Fruit fly (Drosophila melanogaster) whole organism, embryonic: ENCODE measurements around the gene CG7365.

Experiments
- Adf1 ChIP-seq: fragments of 200-800 bp; sonication (Bioruptor generic); IDR thresholded peaks from 2 replicates; pipeline ENCODE4 v1.3.6; 2022; ENCODE audit warnings: missing biosample characterization, missing genetic modification characterization
- B-H1 ChIP-seq: fragments of 200-800 bp; sonication (Bioruptor generic); IDR thresholded peaks from 3 replicates; pipeline ENCODE4 v1.3.6; 2022; ENCODE audit warnings: missing biosample characterization, missing genetic modification characterization
- Bgb ChIP-seq: fragments of 200-800 bp; sonication (Bioruptor generic); IDR thresholded peaks from 2 replicates; pipeline ENCODE4 v1.3.6; 2022; ENCODE audit warnings: missing biosample characterization, missing genetic modification characterization; ENCODE audit not compliant: partially characterized antibody
- CG1024 ChIP-seq: fragments of 200-800 bp; sonication (Bioruptor generic); IDR thresholded peaks from 2 replicates; pipeline ENCODE4 v1.3.6; 2022; ENCODE audit warnings: missing biosample characterization, missing genetic modification characterization
- CG10366 ChIP-seq: fragments of 200-800 bp; sonication (Bioruptor generic); IDR thresholded peaks from 2 replicates; pipeline ENCODE4 v1.3.6; 2022; ENCODE audit warnings: missing biosample characterization, missing genetic modification characterization
- CG11085 ChIP-seq: fragments of 200-800 bp; sonication (Bioruptor generic); IDR thresholded peaks from 2 replicates; pipeline ENCODE4 v1.3.6; 2022; ENCODE audit warnings: missing biosample characterization, missing genetic modification characterization
- CG11456 ChIP-seq: fragments of 200-800 bp; sonication (Bioruptor generic); IDR thresholded peaks from 3 replicates; pipeline ENCODE4 v1.3.6; 2022; ENCODE audit warnings: missing biosample characterization, missing genetic modification characterization
- CG11723 ChIP-seq: fragments of 200-800 bp; sonication (Bioruptor generic); optimal IDR thresholded peaks from 2 replicates; lab custom pipeline; 2017; ENCODE audit warnings: missing biosample characterization, mild to moderate bottlenecking, missing genetic modification characterization
- CG12071 ChIP-seq: fragments of 200-800 bp; sonication (Bioruptor generic); optimal IDR thresholded peaks from 3 replicates; lab custom pipeline; 2018; ENCODE audit warnings: missing biosample characterization, mild to moderate bottlenecking, missing genetic modification characterization
- CG12391 ChIP-seq: fragments of 200-800 bp; sonication (Bioruptor generic); optimal IDR thresholded peaks from 3 replicates; lab custom pipeline; 2018; ENCODE audit warnings: missing biosample characterization, mild to moderate bottlenecking, missing genetic modification characterization, moderate library complexity
- CG12769 ChIP-seq: fragments of 200-800 bp; sonication (Bioruptor generic); optimal IDR thresholded peaks from 2 replicates; lab custom pipeline; 2019; ENCODE audit warnings: missing biosample characterization, mild to moderate bottlenecking, missing genetic modification characterization, moderate library complexity
- CG14667 ChIP-seq: fragments of 200-800 bp; sonication (Bioruptor generic); IDR thresholded peaks from 2 replicates; pipeline ENCODE4 v1.3.6; 2022; ENCODE audit warnings: missing biosample characterization, missing genetic modification characterization
- CG15269 ChIP-seq: fragments of 200-800 bp; sonication (Bioruptor generic); optimal IDR thresholded peaks from 2 replicates; lab custom pipeline; 2018; ENCODE audit warnings: missing biosample characterization, mild to moderate bottlenecking, missing genetic modification characterization, moderate library complexity
- CG15479 ChIP-seq: fragments of 200-800 bp; sonication (Bioruptor generic); optimal IDR thresholded peaks from 3 replicates; lab custom pipeline; 2019; ENCODE audit warnings: missing biosample characterization, mild to moderate bottlenecking, missing genetic modification characterization, moderate library complexity
- CG17385 ChIP-seq: fragments of 200-800 bp; sonication (Bioruptor generic); optimal IDR thresholded peaks from 3 replicates; lab custom pipeline; 2018; ENCODE audit warnings: missing biosample characterization, mild to moderate bottlenecking, missing genetic modification characterization
- CG18011 ChIP-seq: fragments of 200-800 bp; sonication (Bioruptor generic); optimal IDR thresholded peaks from 2 replicates; lab custom pipeline; 2017; ENCODE audit warnings: missing biosample characterization, missing genetic modification characterization, mild to moderate bottlenecking, moderate library complexity, missing genotype
- CG2129 ChIP-seq: fragments of 200-800 bp; sonication (Bioruptor generic); IDR thresholded peaks from 2 replicates; pipeline ENCODE4 v1.3.6; 2022; ENCODE audit warnings: missing biosample characterization, missing genetic modification characterization; ENCODE audit not compliant: partially characterized antibody
- CG2712 ChIP-seq: fragments of 200-800 bp; optimal IDR thresholded peaks from 3 replicates; lab custom pipeline; 2019; ENCODE audit warnings: missing biosample characterization, mild to moderate bottlenecking, missing genetic modification characterization, moderate library complexity
- CG31224 ChIP-seq: fragments of 200-800 bp; sonication (Bioruptor generic); IDR thresholded peaks from 2 replicates; pipeline ENCODE4 v1.3.6; 2022; ENCODE audit warnings: missing biosample characterization, missing genetic modification characterization
- CG33557 ChIP-seq: fragments of 200-800 bp; sonication (Bioruptor generic); optimal IDR thresholded peaks from 2 replicates; lab custom pipeline; 2019; ENCODE audit warnings: missing biosample characterization, mild to moderate bottlenecking, missing genetic modification characterization, moderate library complexity
- CG3407 ChIP-seq: fragments of 200-800 bp; sonication (Bioruptor generic); optimal IDR thresholded peaks from 2 replicates; lab custom pipeline; 2018; ENCODE audit warnings: missing biosample characterization, mild to moderate bottlenecking, missing genetic modification characterization
- CG34224 ChIP-seq: fragments of 200-800 bp; sonication (Bioruptor generic); IDR thresholded peaks from 3 replicates; pipeline ENCODE4 v1.3.6; 2022; ENCODE audit warnings: missing biosample characterization, missing genetic modification characterization; ENCODE audit not compliant: partially characterized antibody
- CG4404 ChIP-seq: fragments of 200-800 bp; sonication (Bioruptor generic); IDR thresholded peaks from 2 replicates; pipeline ENCODE4 v1.3.6; 2022; ENCODE audit warnings: missing biosample characterization, missing genetic modification characterization
- CG6683 ChIP-seq: fragments of 200-800 bp; sonication (Bioruptor generic); optimal IDR thresholded peaks from 2 replicates; lab custom pipeline; 2017; ENCODE audit warnings: missing biosample characterization, mild to moderate bottlenecking, missing genetic modification characterization, missing genetic modification reagents
- CG9727 ChIP-seq: fragments of 200-800 bp; sonication (Bioruptor generic); optimal IDR thresholded peaks from 3 replicates; lab custom pipeline; 2017; ENCODE audit warnings: missing biosample characterization, mild to moderate bottlenecking, missing genetic modification characterization
- CoRest ChIP-seq: fragments of 200-800 bp; sonication (Bioruptor generic); optimal IDR thresholded peaks from 3 replicates; lab custom pipeline; 2018; ENCODE audit warnings: missing biosample characterization, mild to moderate bottlenecking, missing genetic modification characterization, moderate library complexity
- Drgx ChIP-seq: fragments of 200-800 bp; sonication (Bioruptor generic); IDR thresholded peaks from 2 replicates; pipeline ENCODE4 v1.3.6; 2022; ENCODE audit warnings: missing biosample characterization, missing genetic modification characterization
- E2f1 ChIP-seq: fragments of 200-800 bp; sonication (Bioruptor generic); IDR thresholded peaks from 2 replicates; pipeline ENCODE4 v1.3.6; 2022; ENCODE audit warnings: missing biosample characterization, missing genetic modification characterization
- E2f2 ChIP-seq: fragments of 200-800 bp; sonication (Bioruptor generic); IDR thresholded peaks from 2 replicates; pipeline ENCODE4 v1.3.6; 2022; ENCODE audit warnings: missing biosample characterization, missing genetic modification characterization
- Mad ChIP-seq: fragments of 200-800 bp; sonication (Bioruptor generic); optimal IDR thresholded peaks from 2 replicates; lab custom pipeline; 2016; ENCODE audit warnings: missing biosample characterization, missing genetic modification characterization
- NfI ChIP-seq: fragments of 200-800 bp; sonication (Bioruptor generic); optimal IDR thresholded peaks from 3 replicates; lab custom pipeline; 2018; ENCODE audit warnings: missing biosample characterization, mild to moderate bottlenecking, missing genetic modification characterization, moderate library complexity
- Opbp ChIP-seq: fragments of 200-800 bp; sonication (Bioruptor generic); IDR thresholded peaks from 3 replicates; pipeline ENCODE4 v1.3.6; 2022; ENCODE audit warnings: missing biosample characterization, missing genetic modification characterization; ENCODE audit not compliant: partially characterized antibody
- Sin3A ChIP-seq: fragments of >200 bp; optimal IDR thresholded peaks from 2 replicates; lab custom pipeline; 2018
- Sox100B ChIP-seq: fragments of 200-800 bp; sonication (Bioruptor generic); optimal IDR thresholded peaks from 3 replicates; lab custom pipeline; 2018; ENCODE audit warnings: missing biosample characterization, mild to moderate bottlenecking, missing genetic modification characterization
- Spps ChIP-seq: fragments of 200-800 bp; sonication (Bioruptor generic); optimal IDR thresholded peaks from 2 replicates; lab custom pipeline; 2018; ENCODE audit warnings: missing biosample characterization, mild to moderate bottlenecking, missing genetic modification characterization
- Sry-δ ChIP-seq: fragments of 200-800 bp; sonication (Bioruptor generic); optimal IDR thresholded peaks from 2 replicates; lab custom pipeline; 2016; ENCODE audit warnings: missing biosample characterization, missing genetic modification characterization
- abd-A ChIP-seq: fragments of 200-800 bp; sonication (Bioruptor generic); optimal IDR thresholded peaks from 3 replicates; lab custom pipeline; 2019; ENCODE audit warnings: missing biosample characterization, mild to moderate bottlenecking, missing genetic modification characterization, moderate library complexity
- ara ChIP-seq: fragments of 200-800 bp; sonication (Bioruptor generic); IDR thresholded peaks from 2 replicates; pipeline ENCODE4 v1.3.6; 2022; ENCODE audit warnings: missing biosample characterization, missing genetic modification characterization
- bigmax ChIP-seq: fragments of 200-800 bp; sonication (Bioruptor generic); optimal IDR thresholded peaks from 2 replicates; lab custom pipeline; 2018; ENCODE audit warnings: missing biosample characterization, mild to moderate bottlenecking, missing genetic modification characterization
- dpn ChIP-seq, 2 experiments: fragments of 200-800 bp; sonication (Bioruptor generic); optimal IDR thresholded peaks; 3 replicates each; lab custom pipeline; 2016; ENCODE audit warnings: missing biosample characterization in 2 of 2, missing genetic modification characterization in 2 of 2
- ems ChIP-seq: fragments of 200-800 bp; sonication (Bioruptor generic); optimal IDR thresholded peaks from 3 replicates; lab custom pipeline; 2016; ENCODE audit warnings: missing biosample characterization, missing genetic modification characterization
- gem ChIP-seq: fragments of 200-800 bp; sonication (Bioruptor generic); optimal IDR thresholded peaks from 2 replicates; lab custom pipeline; 2019; ENCODE audit warnings: missing biosample characterization, mild to moderate bottlenecking, missing genetic modification characterization, moderate library complexity
- gsb-n ChIP-seq: fragments of 200-800 bp; sonication (Bioruptor generic); optimal IDR thresholded peaks from 3 replicates; lab custom pipeline; 2018; ENCODE audit warnings: missing biosample characterization, mild to moderate bottlenecking, missing genetic modification characterization
- peb ChIP-seq: fragments of 200-800 bp; sonication (Bioruptor generic); IDR thresholded peaks from 2 replicates; pipeline ENCODE4 v1.3.6; 2022; ENCODE audit warnings: missing biosample characterization, missing genetic modification characterization
- pfk ChIP-seq: fragments of 200-800 bp; sonication (Bioruptor generic); optimal IDR thresholded peaks from 2 replicates; lab custom pipeline; 2018; ENCODE audit warnings: missing biosample characterization, mild to moderate bottlenecking, missing genetic modification characterization, moderate library complexity
- phol ChIP-seq: fragments of 200-800 bp; sonication (Bioruptor generic); optimal IDR thresholded peaks from 3 replicates; lab custom pipeline; 2018; ENCODE audit warnings: missing biosample characterization, mild to moderate bottlenecking, missing genetic modification characterization, moderate library complexity
- rib ChIP-seq: fragments of 200-800 bp; sonication (Bioruptor generic); IDR thresholded peaks from 2 replicates; pipeline ENCODE4 v1.3.6; 2022; ENCODE audit warnings: missing biosample characterization, missing genetic modification characterization
- slou ChIP-seq: fragments of 200-800 bp; sonication (Bioruptor generic); optimal IDR thresholded peaks from 3 replicates; lab custom pipeline; 2016; ENCODE audit warnings: missing biosample characterization, missing genetic modification characterization
- sqz ChIP-seq: fragments of 200-800 bp; sonication (Bioruptor generic); optimal IDR thresholded peaks from 3 replicates; lab custom pipeline; 2018; ENCODE audit warnings: missing biosample characterization, mild to moderate bottlenecking, missing genetic modification characterization
- sr ChIP-seq: fragments of 200-800 bp; sonication (Bioruptor generic); IDR thresholded peaks from 3 replicates; pipeline ENCODE4 v1.3.6; 2022; ENCODE audit warnings: missing biosample characterization, missing genetic modification characterization
- tgo ChIP-seq: fragments of 200-800 bp; sonication (Bioruptor generic); IDR thresholded peaks from 3 replicates; pipeline ENCODE4 v1.3.6; 2022; ENCODE audit warnings: missing biosample characterization, missing genetic modification characterization

Gene CG7365

dm6 chr3L:20088755-20089334 is 38.3 kb downstream of the CG7365 start, which contains the start of gene sNPF-R (continued):
- no peak for TF ChIP-seq CG1024 (GFP tag; lab: Robert Waterston, UW)
- TF ChIP-seq CG12071 (GFP tag; lab: Kevin White, UChicago): peak; percentile 35
- no peak for TF ChIP-seq Bgb
- no peak for TF ChIP-seq CG14667 (GFP tag; lab: Robert Waterston, UW)
- TF ChIP-seq E2f2: no peak
- peak; percentile 19; the same call in 1 of the 2 replicates for TF ChIP-seq Adf1 (GFP tag; lab: Robert Waterston, UW)
- TF ChIP-seq E2f1: no peak
- TF ChIP-seq Sry-δ: no peak
- TF ChIP-seq CG33557 (GFP tag; lab: Kevin White, UChicago): no peak
- TF ChIP-seq sr (GFP tag; lab: Robert Waterston, UW): no peak
- TF ChIP-seq CG15269: no peak
- TF ChIP-seq CG10366: no peak
- TF ChIP-seq CG17385 (GFP tag; lab: Kevin White, UChicago): no peak
- no peak for TF ChIP-seq CG9727 (GFP tag; lab: Kevin White, UChicago)
- no peak for TF ChIP-seq Sin3A (lab: Kevin White, UChicago)
- no peak for TF ChIP-seq Mad (GFP tag; lab: Kevin White, UChicago)
- no peak for TF ChIP-seq Opbp (GFP tag; lab: Robert Waterston, UW)
- TF ChIP-seq CG4404 (GFP tag; lab: Robert Waterston, UW): no peak
- peak; percentile 58 for TF ChIP-seq CG12769
- TF ChIP-seq gsb-n: no peak
- TF ChIP-seq tgo (GFP tag; lab: Robert Waterston, UW): no peak
- no peak for TF ChIP-seq ara
- TF ChIP-seq slou (GFP tag; lab: Kevin White, UChicago): no peak
- no peak for TF ChIP-seq dpn (GFP tag; optimal IDR thresholded peaks at IDR 0.05; lab: Kevin White, UChicago)
- TF ChIP-seq CoRest (tag; lab: Kevin White, UChicago): no peak
- TF ChIP-seq CG11723 (GFP tag; lab: Kevin White, UChicago): no peak
- no peak for TF ChIP-seq gem (tag; lab: Kevin White, UChicago)
- no peak for TF ChIP-seq Drgx
- no peak for TF ChIP-seq ems
- TF ChIP-seq CG2129 (GFP tag; lab: Robert Waterston, UW): no peak
- peak; percentile 22; the same call in 1 of the 3 replicates for TF ChIP-seq CG34224
- no peak for TF ChIP-seq peb (GFP tag; lab: Robert Waterston, UW)
- no peak for TF ChIP-seq Spps (tag; lab: Kevin White, UChicago)
- no peak for TF ChIP-seq CG15479 (GFP tag; lab: Kevin White, UChicago)
- TF ChIP-seq B-H1: no peak
- TF ChIP-seq pfk (GFP tag; lab: Kevin White, UChicago): no peak
- peak; percentile 85 for TF ChIP-seq abd-A (tag; lab: Kevin White, UChicago)
- TF ChIP-seq CG11456: no peak
- TF ChIP-seq CG12391 (tag; lab: Kevin White, UChicago): no peak
- TF ChIP-seq sqz (GFP tag; lab: Kevin White, UChicago): no peak
- no peak for TF ChIP-seq CG2712 (tag; lab: Kevin White, UChicago)
- TF ChIP-seq phol: no peak
- TF ChIP-seq bigmax (GFP tag; lab: Kevin White, UChicago): no peak
- no peak for TF ChIP-seq CG3407 (GFP tag; lab: Kevin White, UChicago)
- no peak for TF ChIP-seq Sox100B (GFP tag; lab: Kevin White, UChicago)
- TF ChIP-seq CG6683 (GFP tag; lab: Kevin White, UChicago): no peak
- TF ChIP-seq CG31224: no peak
- no peak for TF ChIP-seq rib (GFP tag; lab: Robert Waterston, UW)
- TF ChIP-seq NfI (GFP tag; lab: Kevin White, UChicago): no peak
- no peak for TF ChIP-seq CG18011
- peak; percentile 32; the same call in 1 of the 2 replicates for TF ChIP-seq CG11085
